Worm (Caenorhabditis elegans) whole organism, late embryonic: ENCODE measurements around the gene riok-3.

ENCODE experiments used
- C08G9.2 ChIP-seq: sonication (generic microtip); optimal IDR thresholded peaks from 2 replicates; lab custom pipeline; 2016; ENCODE audit warnings: mild to moderate bottlenecking, missing genetic modification characterization, moderate library complexity, missing compliant biosample characterization
- C38D4.7 ChIP-seq: fragments of 200-800 bp; sonication (Bioruptor generic); optimal IDR thresholded peaks from 2 replicates; lab custom pipeline; 2018; ENCODE audit warnings: mild to moderate bottlenecking, missing genetic modification characterization, moderate library complexity, missing compliant biosample characterization
- K02D7.2 ChIP-seq: sonication (generic microtip); optimal IDR thresholded peaks from 2 replicates; lab custom pipeline; 2017; ENCODE audit warnings: mild to moderate bottlenecking, missing genetic modification characterization, missing compliant biosample characterization
- K09A11.1 ChIP-seq: sonication (generic microtip); optimal IDR thresholded peaks from 2 replicates; lab custom pipeline; 2017; ENCODE audit warnings: antibody characterized with exemption, mild to moderate bottlenecking, missing genetic modification characterization, missing compliant biosample characterization; ENCODE audit not compliant: insufficient read depth
- T23F11.4 ChIP-seq: fragments of 200-800 bp; sonication (Bioruptor generic); optimal IDR thresholded peaks from 2 replicates; lab custom pipeline; 2018; ENCODE audit warnings: mild to moderate bottlenecking, missing genetic modification characterization, missing compliant biosample characterization
- ama-1 ChIP-seq: fragments of 150-350 bp; optimal IDR thresholded peaks from 2 replicates; lab custom pipeline; 2014
- ceh-14 ChIP-seq: sonication (generic microtip); optimal IDR thresholded peaks from 2 replicates; lab custom pipeline; 2016; ENCODE audit warnings: missing genotype, missing genetic modification characterization, missing compliant biosample characterization
- ceh-18 ChIP-seq: sonication (generic microtip); optimal IDR thresholded peaks from 2 replicates; lab custom pipeline; 2016; ENCODE audit warnings: missing genetic modification characterization, missing compliant biosample characterization
- ceh-19 ChIP-seq: fragments of 200-800 bp; sonication (Bioruptor generic); optimal IDR thresholded peaks from 2 replicates; lab custom pipeline; 2018; ENCODE audit warnings: mild to moderate bottlenecking, missing genetic modification characterization, missing compliant biosample characterization
- ceh-30 ChIP-seq: fragments of 150-350 bp; optimal IDR thresholded peaks from 2 replicates; lab custom pipeline; 2014; ENCODE audit warnings: missing biosample characterization, missing genetic modification characterization
- ceh-31 ChIP-seq: sonication (generic microtip); optimal IDR thresholded peaks from 2 replicates; lab custom pipeline; 2016; ENCODE audit warnings: missing genetic modification characterization, missing compliant biosample characterization
- ceh-34 ChIP-seq: sonication (generic microtip); optimal IDR thresholded peaks from 2 replicates; lab custom pipeline; 2016; ENCODE audit warnings: mild to moderate bottlenecking, missing genetic modification characterization, missing compliant biosample characterization
- ceh-48 ChIP-seq: sonication (generic microtip); optimal IDR thresholded peaks from 2 replicates; lab custom pipeline; 2016; ENCODE audit warnings: missing genetic modification characterization, inconsistent platforms, missing compliant biosample characterization
- ceh-6 ChIP-seq: fragments of 200-800 bp; sonication (Bioruptor generic); optimal IDR thresholded peaks from 2 replicates; lab custom pipeline; 2018; ENCODE audit warnings: mild to moderate bottlenecking, missing genetic modification characterization, missing compliant biosample characterization
- ceh-9 ChIP-seq: sonication (generic microtip); optimal IDR thresholded peaks from 2 replicates; lab custom pipeline; 2016; ENCODE audit warnings: mild to moderate bottlenecking, missing genetic modification characterization, inconsistent platforms, missing compliant biosample characterization
- che-1 ChIP-seq: sonication (generic microtip); optimal IDR thresholded peaks from 2 replicates; lab custom pipeline; 2016; ENCODE audit warnings: mild to moderate bottlenecking, missing genetic modification characterization, missing compliant biosample characterization
- dve-1 ChIP-seq: sonication (generic microtip); optimal IDR thresholded peaks from 2 replicates; lab custom pipeline; 2017; ENCODE audit warnings: antibody characterized with exemption, mild to moderate bottlenecking, missing genetic modification characterization, missing compliant biosample characterization
- elt-2 ChIP-seq: sonication (generic microtip); optimal IDR thresholded peaks from 2 replicates; lab custom pipeline; 2016; ENCODE audit warnings: missing genetic modification reagents, missing genetic modification characterization, missing compliant biosample characterization
- elt-4 ChIP-seq: sonication (generic microtip); optimal IDR thresholded peaks from 2 replicates; lab custom pipeline; 2016; ENCODE audit warnings: missing genetic modification characterization, missing compliant biosample characterization
- ets-4 ChIP-seq: sonication (generic microtip); optimal IDR thresholded peaks from 2 replicates; lab custom pipeline; 2016; ENCODE audit warnings: missing genetic modification characterization, missing compliant biosample characterization
- gmeb-2 ChIP-seq: sonication (generic microtip); optimal IDR thresholded peaks from 2 replicates; lab custom pipeline; 2016; ENCODE audit warnings: missing genetic modification characterization, inconsistent platforms, missing compliant biosample characterization
- hlh-13 ChIP-seq: fragments of 200-800 bp; sonication (Bioruptor generic); optimal IDR thresholded peaks from 2 replicates; lab custom pipeline; 2018; ENCODE audit warnings: mild to moderate bottlenecking, missing genetic modification characterization, missing compliant biosample characterization
- hlh-30 ChIP-seq: sonication (generic microtip); optimal IDR thresholded peaks from 2 replicates; lab custom pipeline; 2017; ENCODE audit warnings: antibody characterized with exemption, missing genetic modification characterization, missing compliant biosample characterization; ENCODE audit not compliant: insufficient read depth
- lin-11 ChIP-seq: fragments of 200-800 bp; sonication (Bioruptor generic); optimal IDR thresholded peaks from 2 replicates; lab custom pipeline; 2018; ENCODE audit warnings: mild to moderate bottlenecking, missing genetic modification characterization, missing compliant biosample characterization
- madf-2 ChIP-seq: sonication (generic microtip); optimal IDR thresholded peaks from 2 replicates; lab custom pipeline; 2017; ENCODE audit warnings: missing genetic modification characterization, missing compliant biosample characterization
- mec-3 ChIP-seq: sonication (generic microtip); optimal IDR thresholded peaks from 2 replicates; lab custom pipeline; 2016; ENCODE audit warnings: borderline replicate concordance, missing genetic modification characterization, missing compliant biosample characterization
- nfya-1 ChIP-seq: sonication (generic microtip); optimal IDR thresholded peaks from 2 replicates; lab custom pipeline; 2017; ENCODE audit warnings: missing genetic modification characterization, mild to moderate bottlenecking, missing compliant biosample characterization, antibody characterized with exemption, moderate library complexity
- nhr-11 ChIP-seq: fragments of 150-350 bp; optimal IDR thresholded peaks from 2 replicates; lab custom pipeline; 2014; ENCODE audit warnings: missing biosample characterization, missing genetic modification characterization
- pag-3 ChIP-seq: sonication (generic microtip); optimal IDR thresholded peaks from 2 replicates; lab custom pipeline; 2016; ENCODE audit warnings: missing compliant biosample characterization, missing genetic modification characterization, borderline replicate concordance
- pax-1 ChIP-seq: fragments of 150-350 bp; optimal IDR thresholded peaks from 2 replicates; lab custom pipeline; 2014; ENCODE audit warnings: missing biosample characterization, missing genetic modification characterization
- pqm-1 ChIP-seq: sonication (generic microtip); optimal IDR thresholded peaks from 2 replicates; lab custom pipeline; 2016; ENCODE audit warnings: missing genetic modification characterization, missing compliant biosample characterization
- pros-1 ChIP-seq: fragments of 150-350 bp; optimal IDR thresholded peaks from 2 replicates; lab custom pipeline; 2014; ENCODE audit warnings: missing biosample characterization, missing genetic modification reagents, missing genetic modification characterization
- ref-2 ChIP-seq: sonication (generic microtip); optimal IDR thresholded peaks from 2 replicates; lab custom pipeline; 2016; ENCODE audit warnings: missing genetic modification characterization, missing compliant biosample characterization
- rnt-1 ChIP-seq: sonication (generic microtip); optimal IDR thresholded peaks from 2 replicates; lab custom pipeline; 2016; ENCODE audit warnings: missing genetic modification characterization, missing compliant biosample characterization
- syd-9 ChIP-seq: sonication (generic microtip); optimal IDR thresholded peaks from 2 replicates; lab custom pipeline; 2016; ENCODE audit warnings: mild to moderate bottlenecking, missing genetic modification characterization, moderate library complexity, missing compliant biosample characterization
- tbx-2 ChIP-seq: sonication (generic microtip); optimal IDR thresholded peaks from 2 replicates; lab custom pipeline; 2016; ENCODE audit warnings: missing genetic modification characterization, missing compliant biosample characterization
- ttx-3 ChIP-seq: sonication (generic microtip); optimal IDR thresholded peaks from 2 replicates; lab custom pipeline; 2016; ENCODE audit warnings: missing genetic modification reagents, missing genetic modification characterization, missing compliant biosample characterization
- unc-42 ChIP-seq: sonication (generic microtip); optimal IDR thresholded peaks from 2 replicates; lab custom pipeline; 2016; ENCODE audit warnings: missing genotype, missing genetic modification characterization, missing compliant biosample characterization
- unc-86 ChIP-seq: sonication (generic microtip); optimal IDR thresholded peaks from 2 replicates; lab custom pipeline; 2016; ENCODE audit warnings: missing genetic modification characterization, missing compliant biosample characterization
- ztf-16 ChIP-seq: sonication (generic microtip); optimal IDR thresholded peaks from 2 replicates; lab custom pipeline; 2017; ENCODE audit warnings: missing genetic modification characterization, missing compliant biosample characterization

Gene riok-3

DNA sequence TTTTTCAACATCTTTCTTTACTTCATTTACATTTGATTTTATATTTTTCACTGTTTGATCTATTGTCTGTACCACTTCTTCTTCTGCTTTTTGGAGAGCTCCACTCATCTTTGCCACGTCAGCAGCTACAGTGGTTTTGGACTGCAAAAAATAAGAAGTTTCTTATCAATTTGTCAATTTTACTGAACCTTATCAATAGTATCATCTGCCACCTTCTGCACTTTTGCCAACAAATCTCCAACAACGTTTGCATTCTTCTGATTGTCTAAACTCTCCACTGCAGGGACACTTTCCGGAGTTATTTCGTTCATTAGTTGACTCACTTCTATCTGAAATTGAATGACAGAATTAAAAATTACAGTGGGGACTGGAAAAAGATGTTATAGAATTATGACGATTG lies 18.0 kb downstream of the riok-3 start:
- no peak for TF ChIP-seq ceh-9 (tag; lab: Kevin White, UChicago)
- peak; percentile 79 for TF ChIP-seq elt-2 (tag; lab: Kevin White, UChicago)

DNA sequence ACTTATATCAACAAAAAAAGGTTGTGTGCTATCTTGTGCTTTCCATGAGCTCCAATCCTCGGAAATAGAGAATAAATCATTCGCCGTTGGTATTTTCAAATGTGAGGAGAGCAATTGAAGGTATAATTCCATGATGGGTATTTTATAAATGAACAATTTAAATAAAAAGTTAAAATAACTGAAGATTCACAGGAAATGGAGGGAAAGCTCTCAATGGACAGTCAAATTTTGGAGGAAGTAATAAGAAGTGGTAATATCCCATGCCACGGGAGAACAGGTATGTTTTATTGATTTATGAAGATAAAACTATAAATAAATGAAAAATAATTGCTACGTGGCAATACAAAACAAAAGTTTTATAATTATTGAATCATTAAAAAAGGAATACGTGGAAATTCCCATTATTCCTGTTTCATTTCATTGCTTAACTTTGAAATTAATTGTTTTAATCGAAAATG lies 21.6 kb downstream of the riok-3 start:
- TF ChIP-seq hlh-13 (GFP tag; lab: Kevin White, UChicago) (no peak), ceh-6 (GFP tag; lab: Kevin White, UChicago) (no peak), lin-11 (tag; lab: Kevin White, UChicago) (no peak), ztf-16 (no peak), ets-4 (tag; lab: Kevin White, UChicago) (no peak)

DNA sequence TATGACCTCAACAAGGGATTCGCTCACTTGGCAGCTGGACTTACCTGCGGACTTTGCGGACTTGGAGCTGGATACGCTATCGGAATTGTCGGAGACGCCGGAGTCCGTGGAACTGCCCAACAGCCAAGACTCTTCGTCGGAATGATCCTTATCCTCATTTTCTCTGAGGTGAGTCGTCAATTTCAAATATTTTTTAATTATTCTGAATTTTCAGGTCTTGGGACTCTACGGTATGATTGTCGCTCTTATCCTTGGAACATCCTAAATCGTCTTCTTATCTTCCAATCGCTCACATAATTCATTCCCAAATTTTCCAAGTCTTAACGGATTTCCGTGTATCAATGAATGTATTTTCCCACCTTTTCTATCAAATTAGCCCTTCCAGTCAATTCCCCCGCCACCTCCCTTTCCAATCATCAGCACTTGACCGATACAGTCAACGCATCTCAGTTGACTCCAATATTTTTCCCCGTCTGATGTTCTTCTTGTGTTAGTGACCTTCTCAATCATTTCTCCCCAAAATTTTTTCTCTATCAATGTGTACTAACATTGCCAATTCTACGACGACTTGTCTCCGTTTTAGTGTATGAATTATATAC lies 22.2 kb downstream of the riok-3 start, which contains the start of gene R10E11.6:
TSS of gene R10E11.6 (plus strand) at position 524 of the 599 bp plus-strand sequence.
- TF ChIP-seq elt-4 (tag; lab: Kevin White, UChicago) (no peak), ceh-18 (no peak)
- TF ChIP-seq, all 69 proteins: peak for 0

DNA sequence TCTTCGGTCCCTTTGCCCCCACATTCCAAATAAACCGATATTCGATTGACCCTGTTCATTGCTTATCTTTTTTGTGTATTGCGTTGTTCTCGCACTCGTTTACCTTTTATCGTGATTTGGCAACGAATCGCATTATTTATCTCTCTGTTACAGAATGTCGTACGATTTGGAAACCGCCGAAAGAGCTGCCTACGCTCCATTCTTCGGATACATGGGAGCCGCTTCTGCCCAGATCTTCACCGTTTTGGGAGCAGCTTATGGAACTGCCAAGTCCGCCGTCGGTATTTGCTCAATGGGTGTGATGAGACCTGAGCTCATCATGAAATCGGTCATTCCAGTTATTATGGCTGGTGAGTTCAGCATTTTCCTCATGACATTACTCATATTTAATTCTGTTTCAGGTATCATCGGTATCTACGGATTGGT lies 22.8 kb downstream of the riok-3 start, which contains the start of gene vha-2:
TSS of gene vha-2 (plus strand) at position 154 of the 426 bp plus-strand sequence.
- TF ChIP-seq mec-3 (tag; lab: Kevin White, UChicago) = no peak
- TF ChIP-seq pag-3 = no peak
- TF ChIP-seq ceh-14 (tag; lab: Kevin White, UChicago) = no peak
- TF ChIP-seq K02D7.2 = no peak
- no peak for TF ChIP-seq pros-1 (tag; lab: Kevin White, UChicago)
- peak; percentile 56 for TF ChIP-seq elt-2 (tag; lab: Kevin White, UChicago)
- TF ChIP-seq pqm-1 (tag; lab: Kevin White, UChicago) = no peak

DNA sequence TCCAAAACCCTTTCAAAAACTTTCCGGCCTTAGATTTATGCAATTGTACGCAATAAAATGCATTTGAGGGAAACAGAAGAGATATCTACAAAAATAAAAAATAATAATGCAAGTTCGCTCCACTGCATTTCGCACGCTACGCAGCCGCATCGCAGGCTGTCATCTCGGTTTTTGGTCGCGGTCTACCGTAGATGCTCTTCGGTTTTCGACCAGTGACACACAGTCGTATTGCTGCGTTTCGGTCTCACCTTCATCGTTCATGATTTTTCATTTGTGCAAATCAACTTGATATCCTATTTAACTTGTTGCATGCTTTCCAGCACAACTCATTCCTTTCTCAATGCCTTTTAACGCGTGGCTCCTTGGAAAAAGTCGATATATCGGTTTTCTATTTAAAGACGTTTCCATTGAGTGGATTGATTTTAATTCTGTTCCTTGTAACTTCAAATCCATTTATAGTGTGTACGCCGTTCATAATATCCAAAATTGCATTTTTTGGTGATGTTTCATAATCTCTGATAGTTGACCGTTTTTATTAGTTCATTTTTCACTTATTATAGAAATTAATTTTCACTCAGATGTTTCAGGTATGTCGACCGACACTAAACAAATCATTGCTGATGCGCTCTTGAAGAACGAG lies 24.0 kb downstream of the riok-3 start, which contains the start of gene vha-1:
TSS of gene vha-1 (plus strand) at position 590 of the 640 bp plus-strand sequence.
- TF ChIP-seq ref-2 = peak; percentile 63
- TF ChIP-seq dve-1 = peak; percentile 58
- TF ChIP-seq C38D4.7 (GFP tag; lab: Kevin White, UChicago) = no peak
- peak; percentile 15 for TF ChIP-seq C08G9.2
- peak; percentile 40 for TF ChIP-seq unc-86 (tag; lab: Kevin White, UChicago)
- no peak for TF ChIP-seq T23F11.4 (GFP tag; lab: Kevin White, UChicago)
- peak; percentile 61 for TF ChIP-seq ceh-31 (tag; lab: Kevin White, UChicago)
- TF ChIP-seq nhr-11 = no peak
- peak; percentile 65 for TF ChIP-seq tbx-2 (tag; lab: Kevin White, UChicago)
- TF ChIP-seq ceh-30 (tag; lab: Kevin White, UChicago) = peak; percentile 26
- no peak for TF ChIP-seq pax-1 (tag; lab: Kevin White, UChicago)
- TF ChIP-seq gmeb-2 = no peak
- TF ChIP-seq lin-11 (tag; lab: Kevin White, UChicago) = no peak
- peak; percentile 2 for TF ChIP-seq ttx-3
- TF ChIP-seq che-1 (tag; lab: Kevin White, UChicago) = no peak
- peak; percentile 82 for TF ChIP-seq nfya-1 (tag; lab: Kevin White, UChicago)
- TF ChIP-seq unc-42 (tag; lab: Kevin White, UChicago) = peak; percentile 44
- TF ChIP-seq ceh-14 (tag; lab: Kevin White, UChicago) = no peak
- TF ChIP-seq ceh-19 (GFP tag; lab: Kevin White, UChicago) = no peak
- no peak for TF ChIP-seq elt-4 (tag; lab: Kevin White, UChicago)
- TF ChIP-seq ceh-48 = peak; percentile 47
- peak; percentile 15 for TF ChIP-seq K09A11.1 (tag; lab: Kevin White, UChicago)
- TF ChIP-seq ama-1 (lab: Kevin White, UChicago) = peak; percentile 24
- peak; percentile 39 for TF ChIP-seq elt-2 (tag; lab: Kevin White, UChicago)
- peak; percentile 14 for TF ChIP-seq ets-4 (tag; lab: Kevin White, UChicago)
- TF ChIP-seq ceh-18 = peak; percentile 52
- peak; percentile 55 for TF ChIP-seq rnt-1 (tag; lab: Kevin White, UChicago)
- TF ChIP-seq madf-2 (tag; lab: Kevin White, UChicago) = no peak
- peak; percentile 31 for TF ChIP-seq ceh-34 (tag; lab: Kevin White, UChicago)
- no peak for TF ChIP-seq syd-9 (tag; lab: Kevin White, UChicago)
- TF ChIP-seq hlh-30 (tag; lab: Kevin White, UChicago) = peak; percentile 26
- TF ChIP-seq, all 69 proteins: peak for 19
